Worm (Caenorhabditis elegans) whole organism, L4/young adult: ENCODE measurements around the gene clec-160.

Experiments
- W03F9.2 ChIP-seq: fragments of 150-350 bp; optimal IDR thresholded peaks from 2 replicates; lab custom pipeline; 2014; ENCODE audit warnings: missing biosample characterization, missing genetic modification characterization
- dao-5 ChIP-seq: sonication (generic microtip); optimal IDR thresholded peaks from 2 replicates; lab custom pipeline; 2016; ENCODE audit warnings: missing genotype, missing genetic modification characterization, moderate library complexity, missing compliant biosample characterization
- him-1 ChIP-seq: sonication (generic microtip); optimal IDR thresholded peaks from 2 replicates; lab custom pipeline; 2016; ENCODE audit warnings: missing genotype, missing genetic modification reagents, missing genetic modification characterization, missing compliant biosample characterization

ce11 chrIII:8275871-8276270, at the start of gene clec-160:
- TF ChIP-seq him-1 (tag; lab: Kevin White, UChicago) = no peak
- no peak for TF ChIP-seq dao-5
- TF ChIP-seq W03F9.2 (tag; lab: Kevin White, UChicago) = no peak
